Worm (Caenorhabditis elegans): ENCODE results near the gene C40A11.8.

Gene C40A11.8

ce11 chrII:2150485-2150985 is at the start of gene C40A11.8, which contains the start of gene C40A11.7:
Gene C40A11.8, minus strand, starts transcription at chrII:2150935.
Gene C40A11.7, minus strand, starts transcription at chrII:2150585.
- TF ChIP-seq nhr-28 (tag; optimal IDR thresholded peaks at IDR 0.05), result no peak
- peak; percentile 42 for TF ChIP-seq aha-1 (tag)

- TF ChIP-seq lsy-2 (tag; optimal IDR thresholded peaks at IDR 0.05) (peak in 1 of 2 experiments; percentile 24), mes-2 (tag; optimal IDR thresholded peaks at IDR 0.05; ENCODE audit: poor library complexity, severe bottlenecking) (peak; percentile 30), mdl-1 (tag; optimal IDR thresholded peaks at IDR 0.05) (peak in 1 of 2 experiments; percentile 13), unc-62 (GFP tag; optimal IDR thresholded peaks at IDR 0.05 in 1 of 2) (no peak), unc-62 (tag; optimal IDR thresholded peaks at IDR 0.05) (no peak), daf-19 (GFP tag; conservative IDR thresholded peaks at IDR 0.05) (no peak), hlh-30 (tag; optimal IDR thresholded peaks at IDR 0.05; ENCODE audit: insufficient read depth) (peak; percentile 16), aha-1 (tag) (peak; percentile 64), fkh-10 (GFP tag; optimal IDR thresholded peaks at IDR 0.05) (peak; percentile 55)
Observed at ce11 chrII:2197555-2198288, 47.0 kb upstream of the C40A11.8 start, which contains the start of gene C33C12.1. Gene C33C12.1, plus strand, starts transcription at chrII:2198238.

- TF ChIP-seq hmg-1.1 (GFP tag; IDR thresholded peaks at IDR 0.05) (no peak), ceh-20 (GFP tag; IDR thresholded peaks at IDR 0.05) (0 out of 2 replicates have a peak, but pooled peaks have one; percentile 14), unc-62 (GFP tag; optimal IDR thresholded peaks at IDR 0.05 in 1 of 2) (peak in 1 of 2 experiments; percentile 98), unc-62 (tag; optimal IDR thresholded peaks at IDR 0.05) (no peak), daf-8 (GFP tag; IDR thresholded peaks at IDR 0.05) (no peak)
Observed at ce11 chrII:2196742-2197141, 46.0 kb upstream of the C40A11.8 start.

ce11 chrII:2195541-2195940 is 44.8 kb upstream of the C40A11.8 start:
- TF ChIP-seq php-3 (GFP tag; IDR thresholded peaks at IDR 0.05) (no peak), zfp-3 (GFP tag; conservative IDR thresholded peaks at IDR 0.05) (no peak), lin-13 (GFP tag; optimal IDR thresholded peaks at IDR 0.05) (peak; percentile 31), lin-1 (GFP tag; IDR thresholded peaks at IDR 0.05) (no peak), dpl-1 (GFP tag; optimal IDR thresholded peaks at IDR 0.05) (peak; percentile 6), pqm-1 (tag; optimal IDR thresholded peaks at IDR 0.05) (no peak), sdz-12 (GFP tag; optimal IDR thresholded peaks at IDR 0.05) (no peak), nhr-237 (tag; optimal IDR thresholded peaks at IDR 0.05) (no peak), hlh-11 (tag; optimal IDR thresholded peaks at IDR 0.05) (peak; percentile 31), hmg-1.1 (GFP tag; IDR thresholded peaks at IDR 0.05) (0 out of 2 replicates have a peak, but pooled peaks have one; percentile 26), mep-1 (tag; optimal IDR thresholded peaks at IDR 0.05) (peak; percentile 62), fkh-10 (GFP tag; optimal IDR thresholded peaks at IDR 0.05) (peak; percentile 70), T26A8.4 (GFP tag; IDR thresholded peaks at IDR 0.05) (no peak), hlh-30 (tag; optimal IDR thresholded peaks at IDR 0.05; ENCODE audit: insufficient read depth) (peak; percentile 6), egl-43 (GFP tag; IDR thresholded peaks at IDR 0.05) (no peak), nhr-6 (tag; optimal IDR thresholded peaks at IDR 0.05) (peak; percentile 66), lir-3 (tag; optimal IDR thresholded peaks at IDR 0.05) (no peak), lin-15B (tag; optimal IDR thresholded peaks at IDR 0.05) (no peak), pha-4 (GFP tag; IDR thresholded peaks at IDR 0.05) (peak; percentile 33; the same call in 1 of the 2 replicates), pha-4 (tag; optimal IDR thresholded peaks at IDR 0.05) (peak; percentile 93), mxl-2 (GFP tag; conservative IDR thresholded peaks at IDR 0.05) (no peak), rbr-2 (tag; optimal IDR thresholded peaks at IDR 0.05) (peak; percentile 37), Y48G9A.11 (GFP tag; IDR thresholded peaks at IDR 0.05) (no peak), mes-2 (tag; optimal IDR thresholded peaks at IDR 0.05; ENCODE audit: poor library complexity, severe bottlenecking) (peak; percentile 52), T20F7.1 (GFP tag; optimal IDR thresholded peaks at IDR 0.05) (no peak), dve-1 (tag; optimal IDR thresholded peaks at IDR 0.05; ENCODE audit: insufficient read depth) (peak; percentile 48), nhr-11 (tag; optimal IDR thresholded peaks at IDR 0.05) (no peak), nhr-28 (tag; optimal IDR thresholded peaks at IDR 0.05) (peak; percentile 82), lsy-2 (tag; optimal IDR thresholded peaks at IDR 0.05) (peak in 1 of 2 experiments; percentile 67)

All from whole organism, L4 larva.